Worm (Caenorhabditis elegans): ENCODE measurements around the gene end-3.

DNA sequence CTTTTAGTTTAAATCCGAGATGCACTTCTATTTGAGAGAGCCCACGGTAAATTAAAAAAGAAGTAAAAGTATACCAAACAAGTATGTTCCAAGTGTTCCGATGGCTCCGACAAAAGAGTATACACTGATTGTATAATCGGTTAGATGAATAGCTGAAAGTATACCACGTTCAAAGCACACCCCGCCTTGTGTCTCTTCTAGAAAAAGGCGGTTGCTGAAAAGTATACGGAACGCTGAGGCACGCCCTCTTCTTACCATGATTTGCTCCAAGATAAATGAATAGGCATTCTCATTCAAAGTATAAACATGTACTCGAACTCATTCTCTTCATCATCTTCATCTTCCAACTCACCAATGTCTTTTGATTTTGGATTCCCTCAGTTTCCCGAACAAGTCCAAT is at the start of gene end-3:
- TF ChIP-seq elt-1 (tag; optimal IDR thresholded peaks at IDR 0.05) (no peak), nhr-12 (tag; optimal IDR thresholded peaks at IDR 0.05) (no peak), lin-39 (tag; optimal IDR thresholded peaks at IDR 0.05) (no peak), nhr-6 (tag; optimal IDR thresholded peaks at IDR 0.05) (no peak), lin-11 (tag; optimal IDR thresholded peaks at IDR 0.05) (no peak), nhr-77 (tag; optimal IDR thresholded peaks at IDR 0.05) (no peak), nhr-10 (tag; optimal IDR thresholded peaks at IDR 0.05) (no peak)

Data from whole organism, L2 larva.